Worm (Caenorhabditis elegans): ENCODE results near the gene npr-3.

DNA sequence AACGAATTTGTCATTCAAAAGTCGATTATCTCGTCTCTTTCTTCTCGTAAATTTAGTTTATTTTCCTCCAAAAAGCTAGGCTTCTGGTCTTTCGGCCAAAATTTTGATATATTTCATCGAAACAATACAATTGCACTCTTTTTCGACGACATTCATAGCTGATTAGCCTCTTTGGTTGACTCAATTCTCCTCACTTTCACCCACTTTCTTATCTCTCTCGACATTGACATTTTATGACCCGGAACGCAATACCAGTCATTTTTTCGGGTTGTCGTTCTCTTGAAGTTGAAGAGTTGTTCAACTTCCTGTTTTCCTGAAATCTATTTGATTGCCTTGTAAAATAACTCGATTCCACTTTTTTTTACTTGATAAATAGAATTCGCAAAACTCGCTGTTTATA, 25.2 kb upstream of the npr-3 start:
- TF ChIP-seq dao-5 (tag; optimal IDR thresholded peaks at IDR 0.05) (no peak), him-1 (tag; optimal IDR thresholded peaks at IDR 0.05) (no peak), W03F9.2 (tag; optimal IDR thresholded peaks at IDR 0.05) (no peak)
